Fruit fly (Drosophila melanogaster) Kc167 (cell line): Measurements from ENCODE around the gene CG9515.

Experiments
- Myc ChIP-seq: fragments of >200 bp; optimal IDR thresholded peaks from 2 replicates; lab custom pipeline; 2017; ENCODE audit warnings: missing external identifiers
- Sin3A ChIP-seq: fragments of >200 bp; optimal IDR thresholded peaks from 2 replicates; lab custom pipeline; 2018; ENCODE audit warnings: missing external identifiers
- h ChIP-seq: fragments of >200 bp; optimal IDR thresholded peaks from 3 replicates; lab custom pipeline; 2018; ENCODE audit warnings: missing external identifiers
- insv ChIP-seq: fragments of >200 bp; optimal IDR thresholded peaks from 3 replicates; lab custom pipeline; 2018; ENCODE audit warnings: missing external identifiers
- psq ChIP-seq: fragments of >200 bp; optimal IDR thresholded peaks from 2 replicates; lab custom pipeline; 2017; ENCODE audit warnings: missing external identifiers
- ttk ChIP-seq: sonication (Bioruptor generic); optimal IDR thresholded peaks from 2 replicates; lab custom pipeline; 2017; ENCODE audit warnings: missing external identifiers

CG9515 gene

dm6 chr2L:8949919-8950722 lies 7.1 kb upstream of the CG9515 start:
- TF ChIP-seq Sin3A (lab: Kevin White, UChicago) (no peak), h (lab: Kevin White, UChicago) (no peak), Myc (lab: Kevin White, UChicago) (no peak), ttk (no peak), insv (lab: Kevin White, UChicago) (no peak), psq (no peak)

dm6 chr2L:8948650-8949049 lies 5.6 kb upstream of the CG9515 start:
- no peak for TF ChIP-seq ttk
- no peak for TF ChIP-seq h (lab: Kevin White, UChicago)
- TF ChIP-seq insv (lab: Kevin White, UChicago), result no peak
- TF ChIP-seq Myc (lab: Kevin White, UChicago), result no peak
- no peak for TF ChIP-seq Sin3A (lab: Kevin White, UChicago)
- TF ChIP-seq psq, result no peak

DNA sequence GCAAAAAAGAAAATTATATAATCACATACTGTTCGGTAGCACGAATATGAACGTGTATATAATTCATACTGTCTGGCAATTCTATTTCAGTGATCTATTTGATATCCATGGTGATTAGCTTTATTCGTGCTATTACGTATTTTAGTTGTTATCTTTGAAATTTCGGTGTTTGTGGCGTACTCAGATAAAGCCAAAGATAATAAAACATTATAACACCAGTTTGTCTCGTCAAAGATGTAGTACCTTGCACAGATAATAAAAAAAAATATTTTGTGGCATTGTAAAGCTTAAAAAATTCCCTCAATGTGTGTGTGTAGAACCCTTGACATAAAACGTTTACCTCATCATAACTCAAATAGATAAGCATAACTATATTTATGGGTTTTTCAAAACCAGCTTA lies 4.9 kb upstream of the CG9515 start:
- no peak for TF ChIP-seq Sin3A (lab: Kevin White, UChicago)
- TF ChIP-seq psq, result no peak
- no peak for TF ChIP-seq insv (lab: Kevin White, UChicago)
- no peak for TF ChIP-seq Myc (lab: Kevin White, UChicago)
- no peak for TF ChIP-seq h (lab: Kevin White, UChicago)
- no peak for TF ChIP-seq ttk

DNA sequence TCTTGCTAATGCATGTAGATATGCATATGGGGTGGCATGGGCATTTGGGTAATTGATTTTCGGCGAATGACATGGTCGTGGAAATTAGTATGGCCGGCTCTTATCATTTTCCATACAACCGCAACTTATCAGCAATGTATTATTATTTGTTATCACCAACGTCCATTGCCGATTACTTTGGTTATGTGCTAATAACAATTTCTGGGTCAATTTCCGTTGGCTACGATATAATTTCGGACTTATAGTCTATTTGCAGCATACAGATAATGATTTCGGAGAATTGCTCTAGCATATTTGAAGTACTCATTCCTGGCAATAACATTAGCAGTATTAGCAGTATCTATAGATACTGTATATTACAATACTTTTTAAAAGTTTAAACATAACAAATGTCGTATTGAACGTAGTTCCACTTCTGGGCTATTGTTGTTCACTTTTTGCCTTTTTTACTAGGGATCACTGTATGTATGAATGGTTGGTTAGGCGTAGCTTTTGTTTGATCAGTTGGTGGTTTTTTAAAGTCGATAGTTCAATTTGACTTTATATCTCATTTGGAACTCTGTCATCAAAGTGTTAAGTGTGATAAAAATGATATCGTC lies 3.8 kb upstream of the CG9515 start, which contains the start of gene CG46397:
CG46397 (plus strand) TSS at position 549 of the 599 bp plus-strand sequence.
- TF ChIP-seq psq, result no peak
- no peak for TF ChIP-seq Myc (lab: Kevin White, UChicago)
- TF ChIP-seq Sin3A (lab: Kevin White, UChicago), result no peak
- no peak for TF ChIP-seq ttk

dm6 chr2L:8941736-8942337 lies 1.2 kb downstream of the CG9515 start, which contains the start of gene Argl:
TSS of gene Argl (minus strand) at chr2L:8942105.
- TF ChIP-seq h (lab: Kevin White, UChicago), result no peak
- TF ChIP-seq ttk, result no peak
- no peak for TF ChIP-seq insv (lab: Kevin White, UChicago)
- no peak for TF ChIP-seq Sin3A (lab: Kevin White, UChicago)
- TF ChIP-seq psq, result no peak
- TF ChIP-seq Myc (lab: Kevin White, UChicago), result no peak

DNA sequence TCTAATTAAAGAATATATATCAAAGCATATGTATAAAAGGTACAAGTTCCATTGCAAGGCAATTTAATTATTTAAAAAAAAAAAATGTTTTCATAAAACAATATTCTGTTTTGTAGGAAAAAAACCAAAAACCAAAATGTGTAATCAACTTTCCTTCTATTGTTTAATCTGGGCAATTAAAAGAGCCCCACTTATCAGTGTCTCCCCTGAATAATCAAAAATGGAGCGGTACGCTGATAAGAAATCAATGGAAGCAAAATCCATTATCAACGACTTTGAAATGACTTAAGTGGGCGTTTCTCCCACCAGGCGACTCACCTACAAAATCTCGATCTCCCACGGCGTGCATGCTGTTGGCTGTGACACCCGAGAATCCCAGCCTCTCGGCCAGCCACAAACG lies 2.4 kb downstream of the CG9515 start:
- TF ChIP-seq ttk (no peak), Myc (lab: Kevin White, UChicago) (no peak), insv (lab: Kevin White, UChicago) (no peak), psq (no peak), h (lab: Kevin White, UChicago) (no peak), Sin3A (lab: Kevin White, UChicago) (no peak)

DNA sequence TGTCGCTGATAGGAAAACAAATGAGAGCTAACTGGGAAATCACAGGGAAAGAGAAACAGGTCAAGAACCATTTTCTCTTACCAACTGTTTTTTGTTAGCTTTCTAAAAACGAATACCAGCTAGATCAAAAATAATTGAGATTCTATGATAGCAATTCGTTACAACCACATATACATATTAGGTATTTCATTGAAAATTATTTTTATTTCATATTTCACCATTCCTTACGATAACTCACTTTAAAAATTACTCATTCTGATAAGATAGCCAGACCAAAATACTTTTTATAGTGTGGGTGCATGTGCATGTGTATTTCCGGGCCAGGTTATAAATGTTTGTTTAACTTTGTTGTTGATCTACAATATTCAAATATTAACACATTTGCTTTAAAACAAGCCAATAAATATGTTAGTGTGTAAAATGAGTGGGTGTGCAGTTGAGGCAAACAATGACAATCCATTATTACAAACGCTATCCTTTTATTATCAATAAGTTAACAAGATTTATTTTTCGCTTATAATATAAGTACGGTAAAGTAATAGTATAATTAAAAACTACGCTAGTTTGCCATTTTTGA lies 5.1 kb downstream of the CG9515 start:
- no peak for TF ChIP-seq h (lab: Kevin White, UChicago)
- no peak for TF ChIP-seq insv (lab: Kevin White, UChicago)
- TF ChIP-seq ttk, result no peak

- TF ChIP-seq ttk, result no peak
- no peak for TF ChIP-seq psq
Observed at dm6 chr2L:8937003-8937402, 6.1 kb downstream of the CG9515 start, which contains the start of gene Tsp29Fb. TSS of gene Tsp29Fb (plus strand) at chr2L:8937390.

DNA sequence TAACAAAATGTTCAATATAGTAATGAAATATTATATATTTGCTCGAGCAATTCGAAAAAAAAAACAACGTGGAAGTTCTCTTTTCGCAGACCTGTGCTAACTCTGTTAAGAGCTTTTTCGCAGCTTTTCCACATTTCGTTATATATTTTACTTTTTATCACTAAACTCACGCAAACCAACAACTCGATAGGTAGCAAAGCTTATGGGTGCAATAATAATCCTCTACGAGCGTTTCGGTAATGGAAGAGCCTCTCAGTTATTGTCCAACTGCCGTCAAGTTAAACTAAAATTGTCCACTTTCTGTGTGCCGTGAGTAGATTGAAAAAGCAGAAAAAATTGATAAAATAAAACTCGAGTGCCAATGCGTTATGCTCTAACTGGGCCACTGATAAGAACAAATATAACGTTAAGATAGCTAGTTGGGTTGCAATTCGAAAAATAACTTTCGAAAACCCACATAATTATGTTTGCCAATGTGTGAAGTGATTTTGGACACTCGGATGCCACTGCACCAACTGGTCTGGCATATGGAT lies 9.3 kb downstream of the CG9515 start, which contains the start of gene Tsp29Fa:
Tsp29Fa (plus strand) TSS at position 253 of the 533 bp plus-strand sequence.
- no peak for TF ChIP-seq Myc (lab: Kevin White, UChicago)
- no peak for TF ChIP-seq insv (lab: Kevin White, UChicago)
- TF ChIP-seq psq, result no peak
- TF ChIP-seq Sin3A (lab: Kevin White, UChicago), result no peak
- TF ChIP-seq ttk, result no peak
- no peak for TF ChIP-seq h (lab: Kevin White, UChicago)

DNA sequence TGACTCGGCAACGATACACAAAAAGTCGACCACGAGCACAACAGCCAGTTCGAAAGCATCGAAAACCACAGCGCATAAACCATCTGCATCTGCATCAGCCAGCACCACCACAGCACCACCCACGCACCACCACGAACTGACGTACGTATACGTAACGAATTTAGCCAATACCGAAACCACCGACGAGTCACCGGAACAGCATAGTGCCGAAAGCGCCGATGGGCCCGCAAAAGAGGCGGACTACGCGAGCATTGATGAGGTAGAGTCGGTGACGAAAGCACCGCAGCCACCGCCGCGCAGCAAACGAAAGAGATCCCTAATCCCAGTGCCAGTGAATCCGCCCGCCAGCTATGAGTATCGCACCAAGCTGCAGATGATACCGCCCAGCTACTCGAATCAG lies 11.9 kb downstream of the CG9515 start:
- TF ChIP-seq insv (lab: Kevin White, UChicago), result no peak
- no peak for TF ChIP-seq psq
- no peak for TF ChIP-seq Myc (lab: Kevin White, UChicago)
- no peak for TF ChIP-seq h (lab: Kevin White, UChicago)
- no peak for TF ChIP-seq Sin3A (lab: Kevin White, UChicago)
- no peak for TF ChIP-seq ttk

dm6 chr2L:8923405-8923804 lies 19.7 kb downstream of the CG9515 start:
- TF ChIP-seq h (lab: Kevin White, UChicago) (no peak), Sin3A (lab: Kevin White, UChicago) (no peak), ttk (no peak), insv (lab: Kevin White, UChicago) (no peak), Myc (lab: Kevin White, UChicago) (no peak), psq (no peak)

DNA sequence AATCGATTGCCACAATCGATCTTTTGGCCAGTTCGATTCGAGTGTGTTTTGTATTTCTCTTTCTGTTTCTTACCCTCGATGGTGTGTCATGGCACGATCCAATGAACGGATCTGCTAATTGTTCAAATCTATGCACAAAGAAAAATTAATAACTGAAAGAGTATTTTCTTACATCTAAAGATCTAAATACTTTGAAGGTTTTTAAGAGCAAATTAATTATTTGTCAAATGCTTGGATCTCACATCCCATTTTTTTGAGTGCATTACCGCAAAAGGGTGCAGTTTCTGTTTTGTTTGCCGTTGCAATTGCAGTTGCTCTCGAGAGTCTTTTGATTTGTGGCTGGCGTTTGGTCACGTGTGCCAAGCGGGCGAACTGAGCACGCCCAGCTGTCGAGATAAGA lies 21.1 kb downstream of the CG9515 start:
- TF ChIP-seq ttk (no peak), h (lab: Kevin White, UChicago) (no peak), Myc (lab: Kevin White, UChicago) (no peak), psq (no peak), Sin3A (lab: Kevin White, UChicago) (no peak), insv (lab: Kevin White, UChicago) (no peak)
